Fruit fly (Drosophila melanogaster) S2 (cell line): ENCODE results near the gene Crz.

Source experiments
- CG8478 ChIP-seq: fragments of >200 bp; optimal IDR thresholded peaks from 2 replicates; lab custom pipeline; 2018
- CTCF ChIP-seq, 2 experiments: fragments of >200 bp; optimal IDR thresholded peaks; 2 replicates each; lab custom pipeline; 2018

DNA sequence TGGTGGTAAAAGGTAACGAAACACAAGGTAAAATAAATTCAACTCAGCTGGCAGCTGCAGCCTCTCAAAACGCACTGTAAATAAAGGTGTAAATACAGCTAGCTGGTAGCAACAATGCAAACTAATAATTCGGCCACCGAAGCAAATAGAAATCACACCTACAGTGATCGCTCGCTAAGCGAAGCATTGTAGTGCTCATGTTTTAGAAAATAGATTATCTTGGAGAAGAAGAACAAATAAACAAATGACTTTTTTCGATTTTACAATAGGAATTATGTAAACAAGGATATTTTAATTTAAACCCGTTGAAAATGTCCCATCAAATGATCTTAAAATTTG lies 30.3 kb upstream of the Crz start:
- TF ChIP-seq CG8478 (lab: Kevin White, UChicago) = no peak
- no peak for TF ChIP-seq CTCF (optimal IDR thresholded peaks at IDR 0.05; lab: Kevin White, UChicago)
